Worm (Caenorhabditis elegans) whole organism, L3 larva: ENCODE data around the gene F17C8.9.
A peak's percentile ranks its signal among the peaks of the same experiment; 100 is the strongest.

Experiments used
- R02D3.7 ChIP-seq: fragments of 150-350 bp; optimal IDR thresholded peaks from 2 replicates; lab custom pipeline; 2014; ENCODE audit warnings: missing biosample characterization, missing genetic modification characterization
- ZK546.5 ChIP-seq: sonication (generic microtip); optimal IDR thresholded peaks from 2 replicates; lab custom pipeline; 2017; ENCODE audit warnings: missing biosample characterization, missing genetic modification characterization
- aly-2 ChIP-seq: fragments of 150-350 bp; optimal IDR thresholded peaks from 2 replicates; lab custom pipeline; 2014; ENCODE audit warnings: missing biosample characterization, missing genetic modification characterization
- ama-1 ChIP-seq: fragments of 150-350 bp; optimal IDR thresholded peaks from 2 replicates; lab custom pipeline; 2018
- ceh-16 ChIP-seq: sonication (generic microtip); optimal IDR thresholded peaks from 2 replicates; lab custom pipeline; 2017; ENCODE audit warnings: missing biosample characterization, missing genetic modification characterization
- ceh-28 ChIP-seq: fragments of 150-350 bp; optimal IDR thresholded peaks from 2 replicates; lab custom pipeline; 2014; ENCODE audit warnings: missing biosample characterization, missing genetic modification reagents, missing genetic modification characterization
- ceh-82 ChIP-seq: fragments of 150-350 bp; optimal IDR thresholded peaks from 2 replicates; lab custom pipeline; 2014; ENCODE audit warnings: missing biosample characterization, missing genetic modification characterization
- ceh-9 ChIP-seq: sonication (generic microtip); optimal IDR thresholded peaks from 2 replicates; lab custom pipeline; 2018; ENCODE audit warnings: missing biosample characterization, missing genetic modification characterization
- daf-12 ChIP-seq: fragments of 150-350 bp; optimal IDR thresholded peaks from 2 replicates; lab custom pipeline; 2014; ENCODE audit warnings: missing biosample characterization, missing genetic modification reagents, missing genetic modification characterization
- egl-27 ChIP-seq: sonication (generic microtip); optimal IDR thresholded peaks from 4 replicates; lab custom pipeline; 2017; ENCODE audit warnings: missing biosample characterization, missing genetic modification reagents, missing genetic modification characterization
- egl-5 ChIP-seq: fragments of 150-350 bp; optimal IDR thresholded peaks from 2 replicates; lab custom pipeline; 2017; ENCODE audit warnings: missing biosample characterization, missing genetic modification reagents, missing genetic modification characterization, inconsistent platforms
- elt-1 ChIP-seq: fragments of 150-350 bp; optimal IDR thresholded peaks from 2 replicates; lab custom pipeline; 2014; ENCODE audit warnings: missing biosample characterization, missing genetic modification characterization
- elt-2 ChIP-seq: sonication (generic microtip); optimal IDR thresholded peaks from 2 replicates; lab custom pipeline; 2016; ENCODE audit warnings: missing genetic modification reagents, mild to moderate bottlenecking, missing genetic modification characterization, missing compliant biosample characterization
- elt-3 ChIP-seq, 3 experiments: fragments of 150-350 bp in 1 of 3; sonication (generic microtip) in 2 of 3; optimal IDR thresholded peaks; 2 replicates in 2 of 3; 4 replicates in 1 of 3; lab custom pipeline; 2014 to 2017; ENCODE audit warnings: missing biosample characterization in 3 of 3, missing genetic modification characterization in 3 of 3
- eor-1 ChIP-seq, 2 experiments: fragments of 150-350 bp; optimal IDR thresholded peaks; 2 replicates each; lab custom pipeline; 2014 to 2018; ENCODE audit warnings: missing biosample characterization in 2 of 2, missing genetic modification characterization in 2 of 2
- fkh-10 ChIP-seq: sonication (generic microtip); optimal IDR thresholded peaks from 2 replicates; lab custom pipeline; 2017; ENCODE audit warnings: missing biosample characterization, missing genetic modification reagents, missing genetic modification characterization
- fkh-2 ChIP-seq: fragments of 150-350 bp; optimal IDR thresholded peaks from 2 replicates; lab custom pipeline; 2014; ENCODE audit warnings: missing biosample characterization, missing genetic modification reagents, missing genetic modification characterization
- hmg-11 ChIP-seq: sonication (generic microtip); optimal IDR thresholded peaks from 2 replicates; lab custom pipeline; 2016; ENCODE audit warnings: missing genetic modification characterization, missing compliant biosample characterization
- jun-1 ChIP-seq: fragments of 150-350 bp; optimal IDR thresholded peaks from 2 replicates; lab custom pipeline; 2014; ENCODE audit warnings: missing biosample characterization, missing genetic modification reagents, missing genetic modification characterization
- lin-15B ChIP-seq: fragments of 150-350 bp; optimal IDR thresholded peaks from 2 replicates; lab custom pipeline; 2014; ENCODE audit warnings: missing biosample characterization, missing genetic modification characterization
- lin-39 ChIP-seq: fragments of 150-350 bp; optimal IDR thresholded peaks from 2 replicates; lab custom pipeline; 2018; ENCODE audit warnings: missing biosample characterization, missing genetic modification reagents, missing genetic modification characterization
- lsy-12 ChIP-seq: sonication (generic microtip); optimal IDR thresholded peaks from 2 replicates; lab custom pipeline; 2016; ENCODE audit warnings: mild to moderate bottlenecking, missing genetic modification characterization, missing compliant biosample characterization
- mml-1 ChIP-seq: fragments of 150-350 bp; sonication (generic microtip); optimal IDR thresholded peaks from 3 replicates; lab custom pipeline; 2014; ENCODE audit warnings: missing biosample characterization, missing genetic modification characterization
- nfya-1 ChIP-seq: sonication (generic microtip); optimal IDR thresholded peaks from 2 replicates; lab custom pipeline; 2017; ENCODE audit warnings: missing genetic modification characterization, mild to moderate bottlenecking, missing compliant biosample characterization, antibody characterized with exemption, moderate library complexity; ENCODE audit not compliant: insufficient read depth
- nhr-11 ChIP-seq: fragments of 150-350 bp; optimal IDR thresholded peaks from 2 replicates; lab custom pipeline; 2014; ENCODE audit warnings: missing biosample characterization, missing genetic modification characterization
- nhr-12 ChIP-seq: fragments of 150-350 bp; optimal IDR thresholded peaks from 2 replicates; lab custom pipeline; 2014; ENCODE audit warnings: missing biosample characterization, missing genetic modification characterization
- nhr-23 ChIP-seq: fragments of 150-350 bp; optimal IDR thresholded peaks from 2 replicates; lab custom pipeline; 2014; ENCODE audit warnings: missing biosample characterization, missing genetic modification reagents, missing genetic modification characterization
- nhr-237 ChIP-seq: fragments of 150-350 bp; optimal IDR thresholded peaks from 2 replicates; lab custom pipeline; 2014; ENCODE audit warnings: missing biosample characterization, missing genetic modification characterization
- nhr-25 ChIP-seq: sonication (generic microtip); optimal IDR thresholded peaks from 2 replicates; lab custom pipeline; 2017; ENCODE audit warnings: missing biosample characterization, missing genetic modification characterization
- nhr-28 ChIP-seq: fragments of 150-350 bp; optimal IDR thresholded peaks from 2 replicates; lab custom pipeline; 2014; ENCODE audit warnings: missing biosample characterization, missing genetic modification characterization
- nhr-43 ChIP-seq: sonication (generic microtip); optimal IDR thresholded peaks from 2 replicates; lab custom pipeline; 2016; ENCODE audit warnings: mild to moderate bottlenecking, missing genetic modification characterization, missing compliant biosample characterization; ENCODE audit not compliant: poor library complexity, severe bottlenecking
- nhr-67 ChIP-seq: fragments of 150-350 bp; optimal IDR thresholded peaks from 2 replicates; lab custom pipeline; 2014; ENCODE audit warnings: missing biosample characterization, missing genetic modification characterization
- nhr-77 ChIP-seq: fragments of 150-350 bp; optimal IDR thresholded peaks from 2 replicates; lab custom pipeline; 2014; ENCODE audit warnings: missing biosample characterization, missing genetic modification characterization
- pha-4 ChIP-seq: fragments of 150-350 bp; optimal IDR thresholded peaks from 2 replicates; lab custom pipeline; 2014; ENCODE audit warnings: missing biosample characterization, missing genetic modification reagents, missing genetic modification characterization
- pqm-1 ChIP-seq: fragments of 150-350 bp; optimal IDR thresholded peaks from 2 replicates; lab custom pipeline; 2017; ENCODE audit warnings: missing biosample characterization, missing genetic modification characterization, inconsistent platforms
- skn-1 ChIP-seq: fragments of 150-350 bp; optimal IDR thresholded peaks from 2 replicates; lab custom pipeline; 2014; ENCODE audit warnings: missing biosample characterization, missing genetic modification characterization
- snpc-4 ChIP-seq: fragments of 150-350 bp; optimal IDR thresholded peaks from 2 replicates; lab custom pipeline; 2014; ENCODE audit warnings: missing biosample characterization, missing genetic modification characterization
- tbx-2 ChIP-seq: sonication (generic microtip); optimal IDR thresholded peaks from 2 replicates; lab custom pipeline; 2016; ENCODE audit warnings: mild to moderate bottlenecking, missing genetic modification characterization, missing compliant biosample characterization
- unc-39 ChIP-seq: sonication (generic microtip); optimal IDR thresholded peaks from 4 replicates; lab custom pipeline; 2017; ENCODE audit warnings: missing biosample characterization, missing genetic modification characterization
- unc-62 ChIP-seq: fragments of 150-350 bp; sonication (generic microtip); optimal IDR thresholded peaks from 4 replicates; lab custom pipeline; 2014; ENCODE audit warnings: missing biosample characterization, missing genetic modification reagents, missing genetic modification characterization
- zag-1 ChIP-seq: fragments of 150-350 bp; optimal IDR thresholded peaks from 2 replicates; lab custom pipeline; 2014; ENCODE audit warnings: missing biosample characterization, missing genetic modification characterization
- ztf-11 ChIP-seq: fragments of 150-350 bp; optimal IDR thresholded peaks from 2 replicates; lab custom pipeline; 2014; ENCODE audit warnings: missing biosample characterization, missing genetic modification characterization
- ztf-4 ChIP-seq: fragments of 150-350 bp; optimal IDR thresholded peaks from 2 replicates; lab custom pipeline; 2014; ENCODE audit warnings: missing biosample characterization, missing genetic modification characterization

Gene F17C8.9

ce11 chrIII:4748666-4749065 lies 14.5 kb downstream of the F17C8.9 start:
- TF ChIP-seq lsy-12 (tag; lab: Kevin White, UChicago), result no peak
- no peak for TF ChIP-seq nhr-67 (tag; lab: Kevin White, UChicago)
- no peak for TF ChIP-seq ceh-82
- no peak for TF ChIP-seq nhr-25
- no peak for TF ChIP-seq nhr-237 (tag; lab: Kevin White, UChicago)
- TF ChIP-seq, all 47 proteins: peak for 0

- TF ChIP-seq lin-15B (tag; lab: Kevin White, UChicago) (peak; percentile 97), snpc-4 (peak; percentile 84), ceh-9 (tag; lab: Kevin White, UChicago) (no peak), jun-1 (tag; lab: Kevin White, UChicago) (peak; percentile 86), ceh-28 (tag; lab: Kevin White, UChicago) (peak; percentile 81), nhr-43 (tag; lab: Kevin White, UChicago) (peak; percentile 82), ZK546.5 (tag; lab: Kevin White, UChicago) (peak; percentile 29), lin-39 (tag; lab: Kevin White, UChicago) (peak; percentile 93), nhr-23 (tag; lab: Kevin White, UChicago) (peak; percentile 96), nhr-11 (tag; lab: Kevin White, UChicago) (peak; percentile 64), daf-12 (tag; lab: Kevin White, UChicago) (no peak), zag-1 (tag; lab: Kevin White, UChicago) (peak; percentile 13), ceh-16 (tag; lab: Kevin White, UChicago) (no peak), fkh-10 (GFP tag; lab: Kevin White, UChicago) (peak; percentile 38), tbx-2 (tag; lab: Kevin White, UChicago) (peak; percentile 66), R02D3.7 (tag; lab: Kevin White, UChicago) (peak; percentile 99), lsy-12 (tag; lab: Kevin White, UChicago) (peak; percentile 86), mml-1 (tag; lab: Kevin White, UChicago) (no peak), elt-1 (tag; lab: Kevin White, UChicago) (peak; percentile 27), ztf-11 (tag; lab: Kevin White, UChicago) (no peak), nhr-77 (tag; lab: Kevin White, UChicago) (peak; percentile 46), nhr-25 (peak; percentile 92), egl-5 (tag; lab: Kevin White, UChicago) (peak; percentile 85), pqm-1 (tag; lab: Kevin White, UChicago) (peak; percentile 69), elt-2 (tag; lab: Kevin White, UChicago) (peak; percentile 63), elt-3 (tag; optimal IDR thresholded peaks at IDR 0.05; lab: Kevin White, UChicago) (peak in 1 of 3 experiments; percentile 23), pha-4 (tag; lab: Kevin White, UChicago) (peak; percentile 97), ama-1 (lab: Kevin White, UChicago) (peak; percentile 41), nfya-1 (peak; percentile 96), skn-1 (peak; percentile 62), nhr-237 (tag; lab: Kevin White, UChicago) (no peak), egl-27 (tag; lab: Kevin White, UChicago) (peak; percentile 51), aly-2 (tag; lab: Kevin White, UChicago) (no peak), hmg-11 (tag; lab: Kevin White, UChicago) (peak; percentile 75), ztf-4 (no peak), unc-62 (GFP tag; lab: Kevin White, UChicago) (peak; percentile 53)
- TF ChIP-seq, all 47 proteins: peak for 28
These were observed 19.9 kb downstream of the F17C8.9 start, which contains the start of the genes rps-0 and rbg-3 for ce11 chrIII:4754001-4754561. Gene rps-0, minus strand, starts transcription at chrIII:4754051. Gene rbg-3, plus strand, starts transcription at chrIII:4754424.

- TF ChIP-seq nfya-1, result peak; percentile 97
- peak; percentile 5 for TF ChIP-seq unc-62 (GFP tag; lab: Kevin White, UChicago)
- TF ChIP-seq lsy-12 (tag; lab: Kevin White, UChicago), result peak; percentile 94
- no peak for TF ChIP-seq unc-39
- no peak for TF ChIP-seq daf-12 (tag; lab: Kevin White, UChicago)
- TF ChIP-seq nhr-12 (tag; lab: Kevin White, UChicago), result no peak
- TF ChIP-seq egl-5 (tag; lab: Kevin White, UChicago), result peak; percentile 96
- peak; percentile 71 for TF ChIP-seq nhr-11 (tag; lab: Kevin White, UChicago)
- peak; percentile 60 for TF ChIP-seq skn-1
- TF ChIP-seq elt-3 (tag; optimal IDR thresholded peaks at IDR 0.05; lab: Kevin White, UChicago), result peak in 2 of 3 experiments; percentile 60 to 70
- peak; percentile 99 for TF ChIP-seq lin-39 (tag; lab: Kevin White, UChicago)
- peak; percentile 89 for TF ChIP-seq jun-1 (tag; lab: Kevin White, UChicago)
- TF ChIP-seq ztf-11 (tag; lab: Kevin White, UChicago), result no peak
- no peak for TF ChIP-seq nhr-28 (tag; lab: Kevin White, UChicago)
- peak; percentile 65 for TF ChIP-seq ceh-82
- peak; percentile 76 for TF ChIP-seq elt-2 (tag; lab: Kevin White, UChicago)
- TF ChIP-seq eor-1 (tag; optimal IDR thresholded peaks at IDR 0.05; lab: Kevin White, UChicago), result no peak
- TF ChIP-seq nhr-67 (tag; lab: Kevin White, UChicago), result no peak
- TF ChIP-seq zag-1 (tag; lab: Kevin White, UChicago), result no peak
- TF ChIP-seq snpc-4, result peak; percentile 91
- TF ChIP-seq ZK546.5 (tag; lab: Kevin White, UChicago), result peak; percentile 10
- TF ChIP-seq aly-2 (tag; lab: Kevin White, UChicago), result no peak
- TF ChIP-seq ama-1 (lab: Kevin White, UChicago), result peak; percentile 68
- peak; percentile 47 for TF ChIP-seq fkh-10 (GFP tag; lab: Kevin White, UChicago)
- peak; percentile 99 for TF ChIP-seq nhr-25
- no peak for TF ChIP-seq mml-1 (tag; lab: Kevin White, UChicago)
- TF ChIP-seq nhr-237 (tag; lab: Kevin White, UChicago), result no peak
- peak; percentile 96 for TF ChIP-seq nhr-43 (tag; lab: Kevin White, UChicago)
- peak; percentile 98 for TF ChIP-seq lin-15B (tag; lab: Kevin White, UChicago)
- TF ChIP-seq nhr-77 (tag; lab: Kevin White, UChicago), result peak; percentile 84
- no peak for TF ChIP-seq ceh-9 (tag; lab: Kevin White, UChicago)
- TF ChIP-seq fkh-2 (tag; lab: Kevin White, UChicago), result no peak
- TF ChIP-seq pqm-1 (tag; lab: Kevin White, UChicago), result peak; percentile 47
- peak; percentile 65 for TF ChIP-seq elt-1 (tag; lab: Kevin White, UChicago)
These were observed 22.8 kb downstream of the F17C8.9 start, which contains the start of gene fbxl-2 for ce11 chrIII:4756983-4757382. Gene fbxl-2, plus strand, starts transcription at chrIII:4757260.
